Fruit fly (Drosophila melanogaster): ENCODE measurements around the gene upd2.

Gene upd2

dm6 chrX:18243184-18243375 is at the start of gene upd2:
Gene upd2 (minus strand): TSS chrX:18243284.
- no peak for TF ChIP-seq h (optimal IDR thresholded peaks at IDR 0.05)
- TF ChIP-seq ttk (optimal IDR thresholded peaks at IDR 0.05), result no peak
- no peak for TF ChIP-seq Myc (optimal IDR thresholded peaks at IDR 0.05)
- TF ChIP-seq psq (optimal IDR thresholded peaks at IDR 0.05), result no peak
- TF ChIP-seq insv (optimal IDR thresholded peaks at IDR 0.05), result no peak
- TF ChIP-seq Sin3A (optimal IDR thresholded peaks at IDR 0.05), result no peak

dm6 chrX:18288652-18289051 is 45.6 kb upstream of the upd2 start:
- TF ChIP-seq h (optimal IDR thresholded peaks at IDR 0.05) (no peak), Myc (optimal IDR thresholded peaks at IDR 0.05) (no peak), psq (optimal IDR thresholded peaks at IDR 0.05) (no peak), ttk (optimal IDR thresholded peaks at IDR 0.05) (no peak), insv (optimal IDR thresholded peaks at IDR 0.05) (no peak)

dm6 chrX:18287587-18287986 is 44.5 kb upstream of the upd2 start:
- TF ChIP-seq insv (optimal IDR thresholded peaks at IDR 0.05) (no peak), ttk (optimal IDR thresholded peaks at IDR 0.05) (no peak), psq (optimal IDR thresholded peaks at IDR 0.05) (no peak), h (optimal IDR thresholded peaks at IDR 0.05) (no peak), Myc (optimal IDR thresholded peaks at IDR 0.05) (no peak), Sin3A (optimal IDR thresholded peaks at IDR 0.05) (no peak)

- TF ChIP-seq psq (optimal IDR thresholded peaks at IDR 0.05), result no peak
- no peak for TF ChIP-seq Sin3A (optimal IDR thresholded peaks at IDR 0.05)
- no peak for TF ChIP-seq h (optimal IDR thresholded peaks at IDR 0.05)
Measured at dm6 chrX:18285215-18285614, 42.1 kb upstream of the upd2 start.

- TF ChIP-seq psq (optimal IDR thresholded peaks at IDR 0.05) (no peak), Myc (optimal IDR thresholded peaks at IDR 0.05) (no peak), Sin3A (optimal IDR thresholded peaks at IDR 0.05) (no peak), insv (optimal IDR thresholded peaks at IDR 0.05) (no peak), h (optimal IDR thresholded peaks at IDR 0.05) (no peak), ttk (optimal IDR thresholded peaks at IDR 0.05) (no peak)
Measured at dm6 chrX:18282381-18282813, 39.3 kb upstream of the upd2 start.

- TF ChIP-seq insv (optimal IDR thresholded peaks at IDR 0.05) (no peak), psq (optimal IDR thresholded peaks at IDR 0.05) (no peak), h (optimal IDR thresholded peaks at IDR 0.05) (no peak), Sin3A (optimal IDR thresholded peaks at IDR 0.05) (no peak), Myc (optimal IDR thresholded peaks at IDR 0.05) (no peak), ttk (optimal IDR thresholded peaks at IDR 0.05) (no peak)
Measured at dm6 chrX:18278706-18279105, 35.6 kb upstream of the upd2 start.

- TF ChIP-seq Myc (optimal IDR thresholded peaks at IDR 0.05), result no peak
- no peak for TF ChIP-seq Sin3A (optimal IDR thresholded peaks at IDR 0.05)
- no peak for TF ChIP-seq insv (optimal IDR thresholded peaks at IDR 0.05)
- TF ChIP-seq ttk (optimal IDR thresholded peaks at IDR 0.05), result no peak
- no peak for TF ChIP-seq h (optimal IDR thresholded peaks at IDR 0.05)
- TF ChIP-seq psq (optimal IDR thresholded peaks at IDR 0.05), result no peak
Measured at dm6 chrX:18276485-18277321, 33.6 kb upstream of the upd2 start, which contains the start of gene upd3. Gene upd3 (plus strand): TSS chrX:18277233.

dm6 chrX:18275902-18276301 is 32.8 kb upstream of the upd2 start:
- TF ChIP-seq Myc (optimal IDR thresholded peaks at IDR 0.05) (no peak), Sin3A (optimal IDR thresholded peaks at IDR 0.05) (no peak), psq (optimal IDR thresholded peaks at IDR 0.05) (no peak), h (optimal IDR thresholded peaks at IDR 0.05) (no peak), ttk (optimal IDR thresholded peaks at IDR 0.05) (no peak), insv (optimal IDR thresholded peaks at IDR 0.05) (no peak)

dm6 chrX:18273180-18274016 is 30.3 kb upstream of the upd2 start:
- TF ChIP-seq ttk (optimal IDR thresholded peaks at IDR 0.05) (no peak), psq (optimal IDR thresholded peaks at IDR 0.05) (no peak), h (optimal IDR thresholded peaks at IDR 0.05) (no peak), Sin3A (optimal IDR thresholded peaks at IDR 0.05) (no peak), Myc (optimal IDR thresholded peaks at IDR 0.05) (no peak), insv (optimal IDR thresholded peaks at IDR 0.05) (no peak)

dm6 chrX:18272422-18272821 is 29.3 kb upstream of the upd2 start:
- no peak for TF ChIP-seq insv (optimal IDR thresholded peaks at IDR 0.05)
- no peak for TF ChIP-seq ttk (optimal IDR thresholded peaks at IDR 0.05)
- TF ChIP-seq Myc (optimal IDR thresholded peaks at IDR 0.05), result no peak
- no peak for TF ChIP-seq psq (optimal IDR thresholded peaks at IDR 0.05)
- no peak for TF ChIP-seq h (optimal IDR thresholded peaks at IDR 0.05)
- TF ChIP-seq Sin3A (optimal IDR thresholded peaks at IDR 0.05), result no peak

dm6 chrX:18266846-18267245 is 23.8 kb upstream of the upd2 start:
- TF ChIP-seq insv (optimal IDR thresholded peaks at IDR 0.05), result no peak
- no peak for TF ChIP-seq Myc (optimal IDR thresholded peaks at IDR 0.05)
- no peak for TF ChIP-seq ttk (optimal IDR thresholded peaks at IDR 0.05)
- no peak for TF ChIP-seq Sin3A (optimal IDR thresholded peaks at IDR 0.05)
- no peak for TF ChIP-seq h (optimal IDR thresholded peaks at IDR 0.05)
- TF ChIP-seq psq (optimal IDR thresholded peaks at IDR 0.05), result no peak

- TF ChIP-seq h (optimal IDR thresholded peaks at IDR 0.05) (no peak), insv (optimal IDR thresholded peaks at IDR 0.05) (no peak), psq (optimal IDR thresholded peaks at IDR 0.05) (no peak), Sin3A (optimal IDR thresholded peaks at IDR 0.05) (no peak), Myc (optimal IDR thresholded peaks at IDR 0.05) (no peak), ttk (optimal IDR thresholded peaks at IDR 0.05) (no peak)
Measured at dm6 chrX:18263382-18263781, 20.3 kb upstream of the upd2 start.

Data from Kc167 (cell line).